Fruit fly (Drosophila melanogaster): ENCODE data around the gene CG7460.

Gene CG7460

DNA sequence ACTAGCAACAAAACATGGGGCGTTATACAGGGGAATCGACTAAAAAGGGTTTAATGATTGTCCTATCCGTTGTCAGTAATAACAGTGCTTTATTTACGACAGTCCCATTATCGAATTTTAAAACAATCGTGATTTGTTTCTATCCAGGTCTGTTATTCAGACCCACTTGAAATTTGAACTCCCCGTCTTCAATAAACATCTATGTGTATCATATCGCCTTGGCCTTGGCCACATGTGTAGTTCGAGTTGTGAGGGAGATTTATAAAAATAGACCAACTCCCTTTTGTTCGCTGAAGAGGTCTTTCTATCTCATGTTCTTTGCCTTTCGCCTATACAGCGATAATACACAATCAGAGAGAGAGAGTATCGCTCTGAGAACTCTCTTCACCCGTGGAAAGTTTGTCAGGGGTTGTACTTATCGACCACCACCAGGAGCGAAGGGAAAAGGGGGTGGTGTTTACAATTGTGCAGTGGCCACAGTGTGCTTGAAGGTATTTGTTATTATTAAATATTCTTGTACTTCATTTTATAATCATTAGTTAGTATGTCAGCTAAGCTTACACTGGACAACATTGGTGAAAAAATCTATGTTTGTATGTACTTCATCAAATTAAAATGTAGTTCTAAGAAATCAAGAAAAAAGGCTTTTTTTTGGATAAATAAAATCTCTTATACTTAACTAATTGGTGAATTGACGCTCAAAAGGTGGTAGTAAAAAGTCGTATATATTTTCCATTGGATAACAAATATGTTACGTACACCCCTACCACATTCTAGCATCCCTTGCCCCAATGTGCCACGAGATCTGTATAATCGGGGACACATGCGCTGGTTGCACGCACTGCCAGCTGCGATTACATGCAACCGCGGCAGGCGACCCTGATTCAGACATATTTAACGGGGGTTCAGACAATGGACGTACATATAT lies 17.1 kb downstream of the CG7460 start:
- TF ChIP-seq CG15710 (tag; optimal IDR thresholded peaks at IDR 0.05), result peak; percentile 78
- peak; percentile 66; the same call in 1 of the 3 replicates for TF ChIP-seq CG4496 (GFP tag; IDR thresholded peaks at IDR 0.05)
- peak; percentile 79 for TF ChIP-seq CG8301 (tag; optimal IDR thresholded peaks at IDR 0.05)
- TF ChIP-seq CG9948 (tag; optimal IDR thresholded peaks at IDR 0.05), result peak; percentile 76
- peak; percentile 19 for TF ChIP-seq CG13204 (GFP tag; optimal IDR thresholded peaks at IDR 0.05)
- peak; percentile 61 for TF ChIP-seq CG34367 (tag; optimal IDR thresholded peaks at IDR 0.05)
- TF ChIP-seq fd96Ca (GFP tag; IDR thresholded peaks at IDR 0.05), result no peak
- TF ChIP-seq Pif1A (GFP tag; optimal IDR thresholded peaks at IDR 0.05), result peak; percentile 72
- no peak for TF ChIP-seq CG10348 (GFP tag; IDR thresholded peaks at IDR 0.05)
- TF ChIP-seq CG14655 (GFP tag; optimal IDR thresholded peaks at IDR 0.05), result peak; percentile 83
- TF ChIP-seq Snoo (tag; optimal IDR thresholded peaks at IDR 0.05), result no peak
- peak; percentile 88 for TF ChIP-seq CG8159 (tag; optimal IDR thresholded peaks at IDR 0.05)
- peak; percentile 37; the same call in 1 of the 2 replicates for TF ChIP-seq CG32121 (GFP tag; IDR thresholded peaks at IDR 0.05)
- TF ChIP-seq gl (tag; optimal IDR thresholded peaks at IDR 0.05), result peak; percentile 1
- TF ChIP-seq CG17806 (tag; optimal IDR thresholded peaks at IDR 0.05), result peak; percentile 70
- no peak for TF ChIP-seq rn (GFP tag; IDR thresholded peaks at IDR 0.05)
- TF ChIP-seq Ets98B (GFP tag; IDR thresholded peaks at IDR 0.05), result no peak; the same call in 1 of the 2 replicates
- peak; percentile 71 for TF ChIP-seq Pif1B (GFP tag; optimal IDR thresholded peaks at IDR 0.05)
- TF ChIP-seq D1 (tag; optimal IDR thresholded peaks at IDR 0.05), result peak; percentile 61
- peak; percentile 25; the same call in 1 of the 2 replicates for TF ChIP-seq CG12605 (GFP tag; IDR thresholded peaks at IDR 0.05)
- TF ChIP-seq EcR (GFP tag; optimal IDR thresholded peaks at IDR 0.05), result peak; percentile 47

DNA sequence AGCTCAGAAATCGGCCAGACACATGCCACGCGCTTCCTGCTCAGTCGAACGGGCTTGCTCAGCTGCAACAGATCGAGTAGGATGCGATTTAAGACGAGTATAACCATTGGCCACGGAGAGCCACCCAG lies 17.6 kb downstream of the CG7460 start, which contains the start of gene CG32182:
CG32182 (plus strand) TSS at position 29 of the 128 bp plus-strand sequence.
- TF ChIP-seq CG9948 (tag; optimal IDR thresholded peaks at IDR 0.05) (no peak), CG14655 (GFP tag; optimal IDR thresholded peaks at IDR 0.05) (no peak), CG8301 (tag; optimal IDR thresholded peaks at IDR 0.05) (no peak), CG17806 (tag; optimal IDR thresholded peaks at IDR 0.05) (no peak), CG10348 (GFP tag; IDR thresholded peaks at IDR 0.05) (no peak), Ets98B (GFP tag; IDR thresholded peaks at IDR 0.05) (no peak), fd96Ca (GFP tag; IDR thresholded peaks at IDR 0.05) (no peak), D1 (tag; optimal IDR thresholded peaks at IDR 0.05) (no peak), Pif1A (GFP tag; optimal IDR thresholded peaks at IDR 0.05) (no peak), CG15710 (tag; optimal IDR thresholded peaks at IDR 0.05) (no peak), CG12605 (GFP tag; IDR thresholded peaks at IDR 0.05) (no peak), gl (tag; optimal IDR thresholded peaks at IDR 0.05) (no peak), CG13204 (GFP tag; optimal IDR thresholded peaks at IDR 0.05) (no peak), Snoo (tag; optimal IDR thresholded peaks at IDR 0.05) (no peak)

DNA sequence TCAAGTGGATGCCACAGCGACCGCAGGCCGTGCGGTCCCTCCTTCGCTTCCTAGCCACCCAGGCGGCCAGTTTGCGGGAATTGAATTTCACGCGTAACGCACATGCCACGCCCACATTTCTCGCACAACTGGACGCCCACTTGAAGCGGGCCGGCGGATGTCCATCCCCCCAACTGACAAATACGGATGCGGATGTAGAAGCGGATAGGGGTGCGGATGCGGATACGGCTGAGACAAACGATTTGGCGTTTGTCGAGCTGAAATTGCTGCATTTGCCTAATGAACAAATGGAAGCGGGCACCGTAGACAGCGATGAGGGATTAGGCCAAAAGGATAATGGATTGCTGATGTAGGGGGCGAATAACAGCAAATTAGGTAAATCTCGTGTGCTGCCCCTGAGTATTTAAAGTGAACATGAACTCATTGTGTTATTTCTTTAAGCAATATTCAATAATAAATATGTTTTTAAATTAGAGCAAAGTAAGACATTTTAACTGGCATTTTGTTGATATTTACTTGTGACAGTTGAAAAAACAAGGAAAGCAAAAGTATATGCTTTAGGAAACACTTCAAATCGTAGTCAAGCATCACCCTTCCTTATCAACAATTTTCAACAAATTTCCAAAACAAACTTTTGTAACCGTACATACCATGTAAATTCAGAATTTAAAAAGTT lies 18.9 kb downstream of the CG7460 start, which contains the start of gene CG32181:
CG32181 (plus strand) TSS at position 626 of the 676 bp plus-strand sequence.
- no peak for TF ChIP-seq CG4496 (GFP tag; IDR thresholded peaks at IDR 0.05)
- no peak for TF ChIP-seq CG32121 (GFP tag; IDR thresholded peaks at IDR 0.05)
- TF ChIP-seq CG34367 (tag; optimal IDR thresholded peaks at IDR 0.05), result no peak
- TF ChIP-seq D1 (tag; optimal IDR thresholded peaks at IDR 0.05), result no peak
- TF ChIP-seq CG17806 (tag; optimal IDR thresholded peaks at IDR 0.05), result no peak
- no peak for TF ChIP-seq CG15710 (tag; optimal IDR thresholded peaks at IDR 0.05)
- TF ChIP-seq Pif1B (GFP tag; optimal IDR thresholded peaks at IDR 0.05), result no peak
- TF ChIP-seq gl (tag; optimal IDR thresholded peaks at IDR 0.05), result no peak
- no peak for TF ChIP-seq CG12605 (GFP tag; IDR thresholded peaks at IDR 0.05)
- TF ChIP-seq EcR (GFP tag; optimal IDR thresholded peaks at IDR 0.05), result no peak
- no peak for TF ChIP-seq CG9948 (tag; optimal IDR thresholded peaks at IDR 0.05)
- no peak for TF ChIP-seq CG14655 (GFP tag; optimal IDR thresholded peaks at IDR 0.05)
- no peak for TF ChIP-seq Ets98B (GFP tag; IDR thresholded peaks at IDR 0.05)

DNA sequence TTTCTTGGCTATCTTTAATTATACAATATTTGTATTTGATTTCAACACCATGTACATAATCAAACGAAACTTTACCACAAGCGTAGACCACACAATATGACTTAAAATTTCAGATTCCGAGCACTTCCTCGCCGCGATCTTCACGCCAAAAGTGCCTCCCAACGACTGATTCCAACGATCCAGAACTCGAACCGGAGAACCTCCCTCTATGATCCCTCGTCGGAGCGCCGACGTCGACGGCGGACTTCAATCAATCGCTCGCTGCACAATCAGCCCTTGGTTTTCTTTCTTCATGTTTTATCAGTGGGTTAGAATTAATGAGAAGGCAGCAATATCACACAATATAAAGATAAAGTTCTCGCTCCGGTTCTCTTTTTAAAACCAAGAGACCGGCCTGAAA lies 23.6 kb downstream of the CG7460 start, which contains the start of the genes Adgf-A and Adgf-A2:
Adgf-A (minus strand) TSS at position 172 of the 400 bp plus-strand sequence.
Adgf-A2 (minus strand) TSS at position 172 of the 400 bp plus-strand sequence.
- TF ChIP-seq CG8301 (tag; optimal IDR thresholded peaks at IDR 0.05) (no peak), CG32121 (GFP tag; IDR thresholded peaks at IDR 0.05) (no peak), CG9948 (tag; optimal IDR thresholded peaks at IDR 0.05) (no peak), rn (GFP tag; IDR thresholded peaks at IDR 0.05) (no peak), CG13204 (GFP tag; optimal IDR thresholded peaks at IDR 0.05) (no peak), Snoo (tag; optimal IDR thresholded peaks at IDR 0.05) (no peak), CG8159 (tag; optimal IDR thresholded peaks at IDR 0.05) (no peak), CG4496 (GFP tag; IDR thresholded peaks at IDR 0.05) (no peak), CG10348 (GFP tag; IDR thresholded peaks at IDR 0.05) (no peak), Pif1A (GFP tag; optimal IDR thresholded peaks at IDR 0.05) (no peak), Ets98B (GFP tag; IDR thresholded peaks at IDR 0.05) (no peak), D1 (tag; optimal IDR thresholded peaks at IDR 0.05) (no peak), CG12605 (GFP tag; IDR thresholded peaks at IDR 0.05) (no peak), fd96Ca (GFP tag; IDR thresholded peaks at IDR 0.05) (no peak), CG15710 (tag; optimal IDR thresholded peaks at IDR 0.05) (no peak)

DNA sequence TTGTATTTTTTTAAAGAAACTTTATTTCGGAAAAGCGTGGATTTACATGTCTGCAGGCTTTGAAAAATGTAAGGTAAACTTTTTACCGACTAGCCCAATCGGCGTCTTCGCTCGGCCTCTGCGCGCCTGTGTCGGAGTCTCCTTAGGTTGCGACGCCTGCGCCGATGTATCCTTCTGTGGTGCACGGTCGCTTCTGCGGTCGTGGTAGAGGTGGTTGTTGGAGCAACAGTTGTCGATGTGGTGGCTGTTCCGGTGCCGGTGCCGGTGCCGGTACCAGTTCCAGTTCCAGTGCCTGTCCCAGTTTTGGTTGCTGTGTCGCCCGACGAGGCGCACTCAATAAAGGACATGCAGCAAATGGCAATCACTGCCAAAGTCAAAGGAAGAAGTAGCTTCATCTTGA lies 50.7 kb downstream of the CG7460 start:
- TF ChIP-seq Pif1B (GFP tag; optimal IDR thresholded peaks at IDR 0.05), result no peak
- TF ChIP-seq CG15710 (tag; optimal IDR thresholded peaks at IDR 0.05), result no peak
- TF ChIP-seq fd96Ca (GFP tag; IDR thresholded peaks at IDR 0.05), result no peak
- no peak for TF ChIP-seq CG32121 (GFP tag; IDR thresholded peaks at IDR 0.05)

DNA sequence AAGACGTTTGTCGTGTGGAACGTTAAGA lies 50.9 kb downstream of the CG7460 start, which contains the start of gene CG42815:
CG42815 (minus strand) TSS at position 20 of the 28 bp plus-strand sequence.
- no peak for TF ChIP-seq CG34367 (tag; optimal IDR thresholded peaks at IDR 0.05)
- TF ChIP-seq CG4496 (GFP tag; IDR thresholded peaks at IDR 0.05), result no peak
- TF ChIP-seq CG32121 (GFP tag; IDR thresholded peaks at IDR 0.05), result no peak
- no peak for TF ChIP-seq CG17806 (tag; optimal IDR thresholded peaks at IDR 0.05)
- no peak for TF ChIP-seq EcR (GFP tag; optimal IDR thresholded peaks at IDR 0.05)
- TF ChIP-seq Pif1B (GFP tag; optimal IDR thresholded peaks at IDR 0.05), result no peak
